Fruit fly (Drosophila melanogaster) whole organism, embryonic: Measurements from ENCODE around the gene CG15012.
A peak's percentile ranks its signal among the peaks of the same experiment; 100 is the strongest.

ENCODE experiments used
- B-H1 ChIP-seq: fragments of 200-800 bp; sonication (Bioruptor generic); IDR thresholded peaks from 3 replicates; pipeline ENCODE4 v1.3.6; 2022; ENCODE audit warnings: missing biosample characterization, missing genetic modification characterization
- C15 ChIP-seq: fragments of 200-800 bp; sonication (Bioruptor generic); IDR thresholded peaks from 3 replicates; pipeline ENCODE4 v1.3.6; 2022; ENCODE audit warnings: missing biosample characterization, missing genetic modification characterization
- CG10543 ChIP-seq: fragments of 200-800 bp; sonication (Bioruptor generic); optimal IDR thresholded peaks from 3 replicates; lab custom pipeline; 2017; ENCODE audit warnings: missing biosample characterization, mild to moderate bottlenecking, missing genetic modification characterization, moderate library complexity
- CG11247 ChIP-seq: fragments of 200-800 bp; sonication (Bioruptor generic); IDR thresholded peaks from 2 replicates; pipeline ENCODE4 v1.3.6; 2022; ENCODE audit warnings: missing biosample characterization, missing genetic modification characterization
- CG11398 ChIP-seq: fragments of 200-800 bp; sonication (Bioruptor generic); optimal IDR thresholded peaks from 2 replicates; lab custom pipeline; 2016; ENCODE audit warnings: missing biosample characterization, missing genetic modification characterization
- CG4282 ChIP-seq: fragments of 200-800 bp; sonication (Bioruptor generic); optimal IDR thresholded peaks from 2 replicates; lab custom pipeline; 2016; ENCODE audit warnings: missing biosample characterization, missing genetic modification characterization
- CG4617 ChIP-seq: fragments of 200-800 bp; sonication (Bioruptor generic); optimal IDR thresholded peaks from 3 replicates; lab custom pipeline; 2016; ENCODE audit warnings: missing biosample characterization, missing genetic modification characterization, borderline replicate concordance
- CG7556 ChIP-seq: fragments of 200-800 bp; sonication (Bioruptor generic); optimal IDR thresholded peaks from 2 replicates; lab custom pipeline; 2017; ENCODE audit warnings: missing biosample characterization, mild to moderate bottlenecking, missing genetic modification characterization
- CG7786 ChIP-seq: fragments of 200-800 bp; sonication (Bioruptor generic); optimal IDR thresholded peaks from 2 replicates; lab custom pipeline; 2016; ENCODE audit warnings: missing biosample characterization, missing genetic modification characterization
- CG7987 ChIP-seq: fragments of 200-800 bp; sonication (Bioruptor generic); optimal IDR thresholded peaks from 2 replicates; lab custom pipeline; 2018; ENCODE audit warnings: missing biosample characterization, mild to moderate bottlenecking, missing genetic modification characterization, moderate library complexity
- CG8388 ChIP-seq: fragments of 200-800 bp; sonication (Bioruptor generic); optimal IDR thresholded peaks from 2 replicates; lab custom pipeline; 2019; ENCODE audit warnings: missing biosample characterization, mild to moderate bottlenecking, missing genetic modification characterization, moderate library complexity
- CG8924 ChIP-seq: fragments of 200-800 bp; optimal IDR thresholded peaks from 3 replicates; lab custom pipeline; 2019; ENCODE audit warnings: missing biosample characterization, mild to moderate bottlenecking, missing genetic modification characterization, moderate library complexity
- CG9215 ChIP-seq: fragments of 200-800 bp; sonication (Bioruptor generic); IDR thresholded peaks from 2 replicates; pipeline ENCODE4 v1.3.6; 2022; ENCODE audit warnings: missing biosample characterization, missing genetic modification characterization
- Deaf1 ChIP-seq: fragments of 200-800 bp; optimal IDR thresholded peaks from 3 replicates; lab custom pipeline; 2019; ENCODE audit warnings: missing biosample characterization, mild to moderate bottlenecking, missing genetic modification characterization, moderate library complexity
- Dref ChIP-seq: fragments of 200-800 bp; sonication (Bioruptor generic); IDR thresholded peaks from 2 replicates; pipeline ENCODE4 v1.3.6; 2022; ENCODE audit warnings: missing biosample characterization, missing genetic modification characterization
- ERR ChIP-seq: fragments of 200-800 bp; sonication (Bioruptor generic); optimal IDR thresholded peaks from 2 replicates; lab custom pipeline; 2016; ENCODE audit warnings: missing biosample characterization, missing genetic modification characterization
- HHEX ChIP-seq: fragments of 200-800 bp; sonication (Bioruptor generic); optimal IDR thresholded peaks from 3 replicates; lab custom pipeline; 2017; ENCODE audit warnings: missing biosample characterization, mild to moderate bottlenecking, missing genetic modification characterization, missing genetic modification reagents
- Hand ChIP-seq: fragments of 200-800 bp; sonication (Bioruptor generic); optimal IDR thresholded peaks from 2 replicates; lab custom pipeline; 2017; ENCODE audit warnings: mild to moderate bottlenecking, missing biosample characterization, missing genetic modification reagents, missing genetic modification characterization
- Hr3 ChIP-seq: fragments of 200-800 bp; sonication (Bioruptor generic); optimal IDR thresholded peaks from 3 replicates; lab custom pipeline; 2016; ENCODE audit warnings: missing biosample characterization, missing genetic modification characterization
- Hr78 ChIP-seq, 2 experiments: fragments of 200-800 bp in 1 of 2; fragments of >200 bp in 1 of 2; sonication (Bioruptor generic) in 1 of 2; optimal IDR thresholded peaks; 2 replicates each; lab custom pipeline; 2017 to 2019; ENCODE audit warnings: missing biosample characterization in 2 of 2, missing genetic modification characterization in 2 of 2, mild to moderate bottlenecking in 1 of 2, moderate library complexity in 1 of 2
- Jarid2 ChIP-seq: fragments of 200-800 bp; sonication (Bioruptor generic); optimal IDR thresholded peaks from 3 replicates; lab custom pipeline; 2017; ENCODE audit warnings: mild to moderate bottlenecking, missing biosample characterization, missing genetic modification reagents, missing genetic modification characterization
- Kr ChIP-seq: fragments of 200-800 bp; sonication (Bioruptor generic); optimal IDR thresholded peaks from 2 replicates; lab custom pipeline; 2017; ENCODE audit warnings: missing biosample characterization, mild to moderate bottlenecking, missing genetic modification characterization
- Lpt ChIP-seq: fragments of >200 bp; optimal IDR thresholded peaks from 2 replicates; lab custom pipeline; 2018; ENCODE audit warnings: missing biosample characterization, missing genetic modification characterization
- MBD-R2 ChIP-seq: fragments of 200-800 bp; sonication (Bioruptor generic); IDR thresholded peaks from 2 replicates; pipeline ENCODE4 v1.3.6; 2022; ENCODE audit warnings: missing biosample characterization, missing genetic modification characterization
- Med ChIP-seq: fragments of 200-800 bp; sonication (Bioruptor generic); peaks from one replicate; lab custom pipeline; 2016; ENCODE audit warnings: missing biosample characterization, missing genetic modification characterization, mild to moderate bottlenecking, inconsistent platforms, moderate library complexity
- Nf-YB ChIP-seq: fragments of 200-800 bp; sonication (Bioruptor generic); optimal IDR thresholded peaks from 3 replicates; lab custom pipeline; 2019; ENCODE audit warnings: missing biosample characterization, mild to moderate bottlenecking, missing genetic modification characterization, moderate library complexity
- PHDP ChIP-seq: fragments of 200-800 bp; sonication (Bioruptor generic); optimal IDR thresholded peaks from 3 replicates; lab custom pipeline; 2018; ENCODE audit warnings: missing biosample characterization, mild to moderate bottlenecking, missing genetic modification characterization, moderate library complexity
- Pdp1 ChIP-seq, 2 experiments: fragments of 200-800 bp; sonication (Bioruptor generic); optimal IDR thresholded peaks; 3 replicates each; lab custom pipeline; 2016; ENCODE audit warnings: missing biosample characterization in 2 of 2, missing genetic modification characterization in 2 of 2, mild to moderate bottlenecking in 1 of 2, moderate library complexity in 1 of 2
- Taf1 ChIP-seq: fragments of 200-800 bp; sonication (Bioruptor generic); IDR thresholded peaks from 2 replicates; pipeline ENCODE4 v1.3.6; 2022; ENCODE audit warnings: missing biosample characterization, missing genetic modification characterization
- ac ChIP-seq: fragments of 200-800 bp; sonication (Bioruptor generic); optimal IDR thresholded peaks from 3 replicates; lab custom pipeline; 2017; ENCODE audit warnings: missing biosample characterization, mild to moderate bottlenecking, missing genetic modification characterization
- aop ChIP-seq: fragments of 200-800 bp; sonication (Bioruptor generic); IDR thresholded peaks from 2 replicates; pipeline ENCODE4 v1.3.6; 2022; ENCODE audit warnings: missing biosample characterization, missing genetic modification characterization
- ato ChIP-seq: fragments of 200-800 bp; sonication (Bioruptor generic); IDR thresholded peaks from 2 replicates; pipeline ENCODE4 v1.3.6; 2022; ENCODE audit warnings: missing biosample characterization, missing genetic modification characterization; ENCODE audit not compliant: partially characterized antibody
- br ChIP-seq: fragments of >200 bp; optimal IDR thresholded peaks from 2 replicates; lab custom pipeline; 2017
- cato ChIP-seq: fragments of 200-800 bp; sonication (Bioruptor generic); optimal IDR thresholded peaks from 2 replicates; lab custom pipeline; 2016; ENCODE audit warnings: missing biosample characterization, missing genetic modification characterization, borderline replicate concordance
- chinmo ChIP-seq: fragments of 200-800 bp; sonication (Bioruptor generic); IDR thresholded peaks from 4 replicates; pipeline ENCODE4 v1.3.6; 2022; ENCODE audit warnings: missing biosample characterization, missing genetic modification characterization; ENCODE audit not compliant: partially characterized antibody
- corto ChIP-seq: fragments of 200-800 bp; sonication (Bioruptor generic); optimal IDR thresholded peaks from 2 replicates; lab custom pipeline; 2016; ENCODE audit warnings: missing biosample characterization, mild to moderate bottlenecking, missing genetic modification characterization, moderate library complexity
- crol ChIP-seq: fragments of 200-800 bp; sonication (Bioruptor generic); IDR thresholded peaks from 2 replicates; pipeline ENCODE4 v1.3.6; 2022; ENCODE audit warnings: missing biosample characterization, missing genetic modification characterization
- ems ChIP-seq: fragments of 200-800 bp; sonication (Bioruptor generic); optimal IDR thresholded peaks from 3 replicates; lab custom pipeline; 2016; ENCODE audit warnings: missing biosample characterization, missing genetic modification characterization
- esg ChIP-seq: fragments of 200-800 bp; sonication (Bioruptor generic); conservative IDR thresholded peaks from 2 replicates; pipeline ENCODE4 v1.3.6; 2022; ENCODE audit warnings: missing biosample characterization, missing genetic modification characterization
- fru ChIP-seq: fragments of >200 bp; optimal IDR thresholded peaks from 2 replicates; lab custom pipeline; 2017
- grn ChIP-seq: fragments of 200-800 bp; sonication (Bioruptor generic); optimal IDR thresholded peaks from 3 replicates; lab custom pipeline; 2017; ENCODE audit warnings: missing biosample characterization, missing genetic modification characterization
- jing ChIP-seq: fragments of 200-800 bp; sonication (Bioruptor generic); optimal IDR thresholded peaks from 2 replicates; lab custom pipeline; 2018; ENCODE audit warnings: missing biosample characterization, mild to moderate bottlenecking, missing genetic modification characterization
- pho ChIP-seq: fragments of 200-800 bp; sonication (Bioruptor generic); optimal IDR thresholded peaks from 2 replicates; lab custom pipeline; 2016; ENCODE audit warnings: missing biosample characterization, missing genetic modification characterization
- psq ChIP-seq: fragments of 200-800 bp; sonication (Bioruptor generic); optimal IDR thresholded peaks from 2 replicates; lab custom pipeline; 2017; ENCODE audit warnings: missing biosample characterization, missing genetic modification characterization
- ro ChIP-seq: fragments of 200-800 bp; sonication (Bioruptor generic); IDR thresholded peaks from 2 replicates; pipeline ENCODE4 v1.3.6; 2022; ENCODE audit warnings: missing biosample characterization, missing genetic modification characterization
- schlank ChIP-seq: fragments of 200-800 bp; sonication (Bioruptor generic); optimal IDR thresholded peaks from 2 replicates; lab custom pipeline; 2018; ENCODE audit warnings: missing biosample characterization, mild to moderate bottlenecking, missing genetic modification characterization
- scrt ChIP-seq: fragments of 200-800 bp; sonication (Bioruptor generic); optimal IDR thresholded peaks from 2 replicates; lab custom pipeline; 2018; ENCODE audit warnings: missing biosample characterization, mild to moderate bottlenecking, missing genetic modification characterization, moderate library complexity
- slp2 ChIP-seq: fragments of 200-800 bp; sonication (Bioruptor generic); optimal IDR thresholded peaks from 2 replicates; lab custom pipeline; 2016; ENCODE audit warnings: missing biosample characterization, missing genetic modification characterization
- ssp ChIP-seq: fragments of 200-800 bp; sonication (Bioruptor generic); IDR thresholded peaks from 2 replicates; pipeline ENCODE4 v1.3.6; 2022; ENCODE audit warnings: missing biosample characterization, missing genetic modification characterization
- tll ChIP-seq, 2 experiments: fragments of 200-800 bp in 1 of 2; fragments of >200 bp in 1 of 2; sonication (Bioruptor generic) in 1 of 2; optimal IDR thresholded peaks; 2 replicates each; lab custom pipeline; 2017 to 2019; ENCODE audit warnings: missing biosample characterization in 2 of 2, missing genetic modification characterization in 2 of 2, mild to moderate bottlenecking in 1 of 2, moderate library complexity in 1 of 2
- tup ChIP-seq: fragments of 200-800 bp; sonication (Bioruptor generic); optimal IDR thresholded peaks from 2 replicates; lab custom pipeline; 2016; ENCODE audit warnings: missing biosample characterization, mild to moderate bottlenecking, missing genetic modification characterization, moderate library complexity
- yki ChIP-seq: fragments of >200 bp; optimal IDR thresholded peaks from 3 replicates; lab custom pipeline; 2018

Gene CG15012

dm6 chr3L:4269920-4270319 is 22.1 kb downstream of the CG15012 start (continued):
- TF ChIP-seq scrt (GFP tag; lab: Kevin White, UChicago) = peak; percentile 58
- TF ChIP-seq ato = no peak
- peak; percentile 24 for TF ChIP-seq CG10543 (GFP tag; lab: Kevin White, UChicago)
- TF ChIP-seq B-H1 (GFP tag; lab: Robert Waterston, UW) = no peak
- peak; percentile 37 for TF ChIP-seq Med (GFP tag; lab: Kevin White, UChicago)
- TF ChIP-seq crol = peak; percentile 75
- TF ChIP-seq Deaf1 (tag; lab: Kevin White, UChicago) = no peak
- no peak for TF ChIP-seq CG11398
- TF ChIP-seq Dref = no peak
- no peak for TF ChIP-seq slp2 (GFP tag; lab: Kevin White, UChicago)
- TF ChIP-seq ssp = peak; percentile 39; the same call in 1 of the 2 replicates
- no peak for TF ChIP-seq br (lab: Kevin White, UChicago)
- peak; percentile 40 for TF ChIP-seq HHEX (GFP tag; lab: Kevin White, UChicago)
- TF ChIP-seq psq = no peak
- peak; percentile 81 for TF ChIP-seq CG8924
- TF ChIP-seq esg (GFP tag; lab: Robert Waterston, UW) = peak; percentile 65
- peak; percentile 18; the same call in 1 of the 2 replicates for TF ChIP-seq Taf1 (GFP tag; lab: Robert Waterston, UW)
- TF ChIP-seq Pdp1 (GFP tag; optimal IDR thresholded peaks at IDR 0.05; lab: Kevin White, UChicago) = peak in 1 of 2 experiments; percentile 14
- TF ChIP-seq Hr3 (GFP tag; lab: Kevin White, UChicago) = peak; percentile 66
- no peak for TF ChIP-seq cato (GFP tag; lab: Kevin White, UChicago)
- TF ChIP-seq Hr78 (GFP tag; optimal IDR thresholded peaks at IDR 0.05; lab: Kevin White, UChicago) = peak in 1 of 2 experiments; percentile 45
- TF ChIP-seq Hand (GFP tag; lab: Kevin White, UChicago) = peak; percentile 35
- TF ChIP-seq CG8388 (GFP tag; lab: Kevin White, UChicago) = peak; percentile 69
- no peak for TF ChIP-seq fru
- peak; percentile 78 for TF ChIP-seq CG7556 (GFP tag; lab: Kevin White, UChicago)
- TF ChIP-seq CG4617 (GFP tag; lab: Kevin White, UChicago) = no peak
- no peak for TF ChIP-seq ac (GFP tag; lab: Kevin White, UChicago)
- TF ChIP-seq CG7987 = no peak
- TF ChIP-seq ERR (GFP tag; lab: Kevin White, UChicago) = no peak
- TF ChIP-seq ems (GFP tag; lab: Kevin White, UChicago) = no peak
- no peak for TF ChIP-seq Kr (GFP tag; lab: Kevin White, UChicago)
- TF ChIP-seq schlank = no peak
- TF ChIP-seq CG4282 (GFP tag; lab: Kevin White, UChicago) = no peak
- TF ChIP-seq C15 (GFP tag; lab: Robert Waterston, UW) = peak; percentile 15; the same call in 1 of the 3 replicates
- TF ChIP-seq aop (GFP tag; lab: Robert Waterston, UW) = no peak
- TF ChIP-seq MBD-R2 (GFP tag; lab: Robert Waterston, UW) = no peak
- TF ChIP-seq pho = no peak
- no peak for TF ChIP-seq yki (lab: Kevin White, UChicago)
- peak; percentile 25; the same call in 1 of the 2 replicates for TF ChIP-seq CG9215 (GFP tag; lab: Robert Waterston, UW)
- no peak for TF ChIP-seq chinmo (GFP tag; lab: Robert Waterston, UW)
- TF ChIP-seq ro (GFP tag; lab: Robert Waterston, UW) = no peak
- peak; percentile 6 for TF ChIP-seq Jarid2
- no peak for TF ChIP-seq tup (GFP tag; lab: Kevin White, UChicago)
- TF ChIP-seq CG11247 = no peak
- no peak for TF ChIP-seq CG7786 (GFP tag; lab: Kevin White, UChicago)
- no peak for TF ChIP-seq corto (GFP tag; lab: Kevin White, UChicago)
- peak; percentile 83 for TF ChIP-seq PHDP (tag; lab: Kevin White, UChicago)
- peak; percentile 21 for TF ChIP-seq jing
- no peak for TF ChIP-seq tll (GFP tag; optimal IDR thresholded peaks at IDR 0.05; lab: Kevin White, UChicago)
- TF ChIP-seq Nf-YB (GFP tag; lab: Kevin White, UChicago) = peak; percentile 60
- TF ChIP-seq grn = no peak
- TF ChIP-seq Lpt (GFP tag; lab: Kevin White, UChicago) = no peak
